Fruit fly (Drosophila melanogaster) whole organism, embryonic: Measurements from ENCODE around the gene CG33986.

Experiments used
- Abd-B ChIP-seq: fragments of 200-800 bp; sonication (Bioruptor generic); optimal IDR thresholded peaks from 2 replicates; lab custom pipeline; 2018; ENCODE audit warnings: missing biosample characterization, mild to moderate bottlenecking, missing genetic modification characterization, moderate library complexity
- BEAF-32 ChIP-seq: fragments of 200-800 bp; sonication (Bioruptor generic); optimal IDR thresholded peaks from 3 replicates; lab custom pipeline; 2017; ENCODE audit warnings: missing biosample characterization, missing genetic modification characterization, mild to moderate bottlenecking, moderate library complexity, missing genetic modification reagents
- BtbVII ChIP-seq: fragments of 200-800 bp; sonication (Bioruptor generic); optimal IDR thresholded peaks from 3 replicates; lab custom pipeline; 2017; ENCODE audit warnings: missing biosample characterization, mild to moderate bottlenecking, missing genetic modification characterization
- Bteb2 ChIP-seq: fragments of 200-800 bp; sonication (Bioruptor generic); optimal IDR thresholded peaks from 2 replicates; lab custom pipeline; 2016; ENCODE audit warnings: missing biosample characterization, missing genetic modification characterization
- CG11093 ChIP-seq: fragments of 200-800 bp; sonication (Bioruptor generic); IDR thresholded peaks from 3 replicates; pipeline ENCODE4 v1.3.6; 2022; ENCODE audit warnings: missing biosample characterization, missing genetic modification characterization
- CG12744 ChIP-seq: fragments of 200-800 bp; sonication (Bioruptor generic); optimal IDR thresholded peaks from 2 replicates; lab custom pipeline; 2016; ENCODE audit warnings: missing biosample characterization, missing genetic modification characterization
- CG12769 ChIP-seq: fragments of 200-800 bp; sonication (Bioruptor generic); optimal IDR thresholded peaks from 2 replicates; lab custom pipeline; 2019; ENCODE audit warnings: missing biosample characterization, mild to moderate bottlenecking, missing genetic modification characterization, moderate library complexity
- CG13287 ChIP-seq: fragments of 200-800 bp; sonication (Bioruptor generic); IDR thresholded peaks from 2 replicates; pipeline ENCODE4 v1.3.6; 2022; ENCODE audit warnings: missing biosample characterization, missing genetic modification characterization; ENCODE audit not compliant: partially characterized antibody
- CG16779 ChIP-seq: fragments of 200-800 bp; sonication (Bioruptor generic); IDR thresholded peaks from 2 replicates; pipeline ENCODE4 v1.3.6; 2022; ENCODE audit warnings: missing biosample characterization, missing genetic modification characterization
- CG16815 ChIP-seq: fragments of 200-800 bp; sonication (Bioruptor generic); optimal IDR thresholded peaks from 3 replicates; lab custom pipeline; 2017; ENCODE audit warnings: missing biosample characterization, mild to moderate bottlenecking, missing genetic modification characterization
- CG17328 ChIP-seq: fragments of 200-800 bp; sonication (Bioruptor generic); IDR thresholded peaks from 2 replicates; pipeline ENCODE4 v1.3.6; 2022; ENCODE audit warnings: missing biosample characterization, missing genetic modification characterization
- CG17361 ChIP-seq: fragments of 200-800 bp; sonication (Bioruptor generic); IDR thresholded peaks from 3 replicates; pipeline ENCODE4 v1.3.6; 2022; ENCODE audit warnings: missing biosample characterization, missing genetic modification characterization
- CG33213 ChIP-seq: fragments of 200-800 bp; sonication (Bioruptor generic); optimal IDR thresholded peaks from 3 replicates; lab custom pipeline; 2016; ENCODE audit warnings: missing biosample characterization, missing genetic modification characterization
- CG4617 ChIP-seq: fragments of 200-800 bp; sonication (Bioruptor generic); optimal IDR thresholded peaks from 3 replicates; lab custom pipeline; 2016; ENCODE audit warnings: missing biosample characterization, missing genetic modification characterization, borderline replicate concordance
- CG7745 ChIP-seq: fragments of 200-800 bp; sonication (Bioruptor generic); optimal IDR thresholded peaks from 2 replicates; lab custom pipeline; 2018; ENCODE audit warnings: missing biosample characterization, mild to moderate bottlenecking, missing genetic modification characterization, moderate library complexity
- CG7963 ChIP-seq: fragments of 200-800 bp; sonication (Bioruptor generic); IDR thresholded peaks from 3 replicates; pipeline ENCODE4 v1.3.6; 2022; ENCODE audit warnings: missing biosample characterization, missing genetic modification characterization; ENCODE audit not compliant: partially characterized antibody
- CG8944 ChIP-seq: fragments of 200-800 bp; sonication (Bioruptor generic); optimal IDR thresholded peaks from 3 replicates; lab custom pipeline; 2016; ENCODE audit warnings: missing biosample characterization, missing genetic modification characterization
- CTCF ChIP-seq: fragments of 200-800 bp; sonication (Bioruptor generic); optimal IDR thresholded peaks from 2 replicates; lab custom pipeline; 2017; ENCODE audit warnings: missing biosample characterization, mild to moderate bottlenecking, missing genetic modification characterization, moderate library complexity
- Dbx ChIP-seq: fragments of 200-800 bp; sonication (Bioruptor generic); IDR thresholded peaks from 3 replicates; pipeline ENCODE4 v1.3.6; 2022; ENCODE audit warnings: missing biosample characterization, missing genetic modification characterization
- Fer2 ChIP-seq: fragments of 200-800 bp; sonication (Bioruptor generic); optimal IDR thresholded peaks from 2 replicates; lab custom pipeline; 2018; ENCODE audit warnings: missing biosample characterization, mild to moderate bottlenecking, missing genetic modification characterization, moderate library complexity
- HHEX ChIP-seq: fragments of 200-800 bp; sonication (Bioruptor generic); optimal IDR thresholded peaks from 3 replicates; lab custom pipeline; 2017; ENCODE audit warnings: missing biosample characterization, mild to moderate bottlenecking, missing genetic modification characterization, missing genetic modification reagents
- Hr78 ChIP-seq, 2 experiments: fragments of 200-800 bp in 1 of 2; fragments of >200 bp in 1 of 2; sonication (Bioruptor generic) in 1 of 2; optimal IDR thresholded peaks; 2 replicates each; lab custom pipeline; 2017 to 2019; ENCODE audit warnings: missing biosample characterization in 2 of 2, missing genetic modification characterization in 2 of 2, mild to moderate bottlenecking in 1 of 2, moderate library complexity in 1 of 2
- Jarid2 ChIP-seq: fragments of 200-800 bp; sonication (Bioruptor generic); optimal IDR thresholded peaks from 3 replicates; lab custom pipeline; 2017; ENCODE audit warnings: mild to moderate bottlenecking, missing biosample characterization, missing genetic modification reagents, missing genetic modification characterization
- Max ChIP-seq: fragments of 200-800 bp; sonication (Bioruptor generic); optimal IDR thresholded peaks from 2 replicates; lab custom pipeline; 2016; ENCODE audit warnings: missing biosample characterization, mild to moderate bottlenecking, missing genetic modification characterization
- Neu2 ChIP-seq: fragments of 200-800 bp; sonication (Bioruptor generic); optimal IDR thresholded peaks from 3 replicates; lab custom pipeline; 2016; ENCODE audit warnings: missing biosample characterization, missing genetic modification characterization, borderline replicate concordance
- Sox102F ChIP-seq: fragments of 200-800 bp; sonication (Bioruptor generic); optimal IDR thresholded peaks from 2 replicates; lab custom pipeline; 2018; ENCODE audit warnings: missing biosample characterization, mild to moderate bottlenecking, missing genetic modification characterization, moderate library complexity
- Stat92E ChIP-seq, 3 experiments: fragments of >200 bp in 2 of 3; fragments of 200-800 bp in 1 of 3; sonication (Bioruptor generic) in 1 of 3; optimal IDR thresholded peaks; 2 replicates each; lab custom pipeline; 2017 to 2019; ENCODE audit warnings: missing biosample characterization in 3 of 3, missing genetic modification characterization in 3 of 3, mild to moderate bottlenecking in 1 of 3, moderate library complexity in 1 of 3
- ac ChIP-seq: fragments of 200-800 bp; sonication (Bioruptor generic); optimal IDR thresholded peaks from 3 replicates; lab custom pipeline; 2017; ENCODE audit warnings: missing biosample characterization, mild to moderate bottlenecking, missing genetic modification characterization
- ap ChIP-seq: fragments of 200-800 bp; sonication (Bioruptor generic); IDR thresholded peaks from 2 replicates; pipeline ENCODE4 v1.3.6; 2022; ENCODE audit warnings: missing biosample characterization, missing genetic modification characterization
- bsh ChIP-seq, 2 experiments: fragments of 200-800 bp; sonication (Bioruptor generic); optimal IDR thresholded peaks; 2 replicates each; lab custom pipeline; 2017 to 2018; ENCODE audit warnings: mild to moderate bottlenecking in 2 of 2, missing biosample characterization in 2 of 2, missing genetic modification characterization in 2 of 2, moderate library complexity in 1 of 2
- btn ChIP-seq: fragments of 200-800 bp; sonication (Bioruptor generic); optimal IDR thresholded peaks from 2 replicates; lab custom pipeline; 2016; ENCODE audit warnings: missing biosample characterization, missing genetic modification characterization
- cad ChIP-seq: fragments of >200 bp; optimal IDR thresholded peaks from 2 replicates; lab custom pipeline; 2017; ENCODE audit warnings: missing biosample characterization, missing genetic modification characterization
- chinmo ChIP-seq: fragments of 200-800 bp; sonication (Bioruptor generic); IDR thresholded peaks from 4 replicates; pipeline ENCODE4 v1.3.6; 2022; ENCODE audit warnings: missing biosample characterization, missing genetic modification characterization; ENCODE audit not compliant: partially characterized antibody
- eve ChIP-seq, 2 experiments: fragments of >200 bp; optimal IDR thresholded peaks; 2 replicates each; lab custom pipeline; 2017; ENCODE audit warnings: missing biosample characterization in 2 of 2, missing genetic modification characterization in 2 of 2
- eyg ChIP-seq: fragments of 200-800 bp; sonication (Bioruptor generic); optimal IDR thresholded peaks from 3 replicates; lab custom pipeline; 2016; ENCODE audit warnings: missing biosample characterization, missing genetic modification characterization
- fd102C ChIP-seq: fragments of 200-800 bp; sonication (Bioruptor generic); optimal IDR thresholded peaks from 2 replicates; lab custom pipeline; 2018; ENCODE audit warnings: missing biosample characterization, mild to moderate bottlenecking, missing genetic modification characterization, moderate library complexity
- fd96Cb ChIP-seq: fragments of 200-800 bp; sonication (Bioruptor generic); optimal IDR thresholded peaks from 2 replicates; lab custom pipeline; 2018; ENCODE audit warnings: missing biosample characterization, mild to moderate bottlenecking, missing genetic modification characterization, moderate library complexity
- hb ChIP-seq: fragments of 200-800 bp; sonication (Bioruptor generic); IDR thresholded peaks from 3 replicates; pipeline ENCODE4 v1.3.6; 2022; ENCODE audit warnings: missing biosample characterization, missing genetic modification characterization; ENCODE audit not compliant: partially characterized antibody
- lilli ChIP-seq: fragments of 200-800 bp; sonication (Bioruptor generic); optimal IDR thresholded peaks from 3 replicates; lab custom pipeline; 2016; ENCODE audit warnings: missing biosample characterization, missing genetic modification characterization
- mam ChIP-seq: fragments of 200-800 bp; sonication (Bioruptor generic); optimal IDR thresholded peaks from 3 replicates; lab custom pipeline; 2016; ENCODE audit warnings: missing biosample characterization, missing genetic modification characterization
- odd ChIP-seq: fragments of 200-800 bp; sonication (Bioruptor generic); optimal IDR thresholded peaks from 2 replicates; lab custom pipeline; 2017; ENCODE audit warnings: missing biosample characterization, mild to moderate bottlenecking, missing genetic modification characterization
- pfk ChIP-seq: fragments of 200-800 bp; sonication (Bioruptor generic); optimal IDR thresholded peaks from 2 replicates; lab custom pipeline; 2018; ENCODE audit warnings: missing biosample characterization, mild to moderate bottlenecking, missing genetic modification characterization, moderate library complexity
- salm ChIP-seq: fragments of 200-800 bp; sonication (Bioruptor generic); optimal IDR thresholded peaks from 2 replicates; lab custom pipeline; 2018; ENCODE audit warnings: missing biosample characterization, mild to moderate bottlenecking, missing genetic modification characterization
- sna ChIP-seq: fragments of 200-800 bp; sonication (Bioruptor generic); IDR thresholded peaks from 2 replicates; pipeline ENCODE4 v1.3.6; 2022; ENCODE audit warnings: missing biosample characterization, missing genetic modification characterization; ENCODE audit not compliant: partially characterized antibody
- ssp ChIP-seq: fragments of 200-800 bp; sonication (Bioruptor generic); IDR thresholded peaks from 2 replicates; pipeline ENCODE4 v1.3.6; 2022; ENCODE audit warnings: missing biosample characterization, missing genetic modification characterization
- stwl ChIP-seq: fragments of 200-800 bp; sonication (Bioruptor generic); optimal IDR thresholded peaks from 3 replicates; lab custom pipeline; 2018; ENCODE audit warnings: missing biosample characterization, mild to moderate bottlenecking, missing genetic modification characterization, moderate library complexity
- ttk ChIP-seq: fragments of 200-800 bp; sonication (Bioruptor generic); IDR thresholded peaks from 2 replicates; pipeline ENCODE4 v2.1.2; 2022; ENCODE audit warnings: missing biosample characterization, missing genetic modification characterization
- twi ChIP-seq: fragments of 200-800 bp; optimal IDR thresholded peaks from 2 replicates; lab custom pipeline; 2019; ENCODE audit warnings: missing biosample characterization, mild to moderate bottlenecking, missing genetic modification characterization, moderate library complexity
- zen ChIP-seq: fragments of 200-800 bp; sonication (Bioruptor generic); optimal IDR thresholded peaks from 3 replicates; lab custom pipeline; 2018; ENCODE audit warnings: missing biosample characterization, mild to moderate bottlenecking, missing genetic modification characterization, moderate library complexity

The CG33986 gene

DNA sequence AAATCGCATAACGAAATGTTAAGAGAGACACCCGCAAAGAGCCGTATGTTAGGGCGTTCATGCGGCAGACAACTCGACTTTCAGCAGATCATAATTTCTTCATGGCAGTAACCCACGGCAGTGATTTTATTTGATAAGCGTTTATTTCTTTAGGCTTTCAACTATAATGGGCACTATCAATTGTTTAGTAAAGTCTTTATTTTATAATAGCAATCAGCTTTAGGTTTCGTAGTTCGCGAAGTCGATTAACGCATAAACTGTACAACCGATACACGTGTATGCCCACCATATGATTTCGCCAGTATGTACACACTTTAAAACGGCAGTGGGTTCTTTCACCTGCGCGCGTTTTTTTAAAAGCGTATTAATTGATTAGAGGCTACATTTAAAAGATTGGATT is 16.8 kb downstream of the CG33986 start, which contains the start of gene CG7841 (continued):
- peak; percentile 91 for TF ChIP-seq Neu2 (GFP tag; lab: Kevin White, UChicago)
- TF ChIP-seq fd96Cb (tag; lab: Kevin White, UChicago), result peak; percentile 96
- TF ChIP-seq ac, result peak; percentile 95
- peak; percentile 94 for TF ChIP-seq ttk (GFP tag; lab: Robert Waterston, UW)
- peak; percentile 96 for TF ChIP-seq CG17361 (GFP tag; lab: Robert Waterston, UW)
- peak; percentile 79; the same call in 2 of the 3 replicates for TF ChIP-seq CG11093 (GFP tag; lab: Robert Waterston, UW)
- peak; percentile 96 for TF ChIP-seq Fer2
- peak; percentile 96 for TF ChIP-seq twi (tag; lab: Kevin White, UChicago)
- TF ChIP-seq sna (GFP tag; lab: Robert Waterston, UW), result no peak
- peak; percentile 93 for TF ChIP-seq CG8944 (GFP tag; lab: Kevin White, UChicago)
- TF ChIP-seq HHEX (GFP tag; lab: Kevin White, UChicago), result peak; percentile 98
- peak; percentile 98 for TF ChIP-seq CG17328 (GFP tag; lab: Robert Waterston, UW)
- peak; percentile 95 for TF ChIP-seq Dbx (GFP tag; lab: Robert Waterston, UW)
- peak; percentile 98 for TF ChIP-seq salm (tag; lab: Kevin White, UChicago)
- no peak for TF ChIP-seq hb (GFP tag; lab: Robert Waterston, UW)
- peak; percentile 94 for TF ChIP-seq btn
- peak; percentile 87 for TF ChIP-seq CG16815 (GFP tag; lab: Kevin White, UChicago)
- peak; percentile 82 for TF ChIP-seq CG4617 (GFP tag; lab: Kevin White, UChicago)
- no peak for TF ChIP-seq eve (GFP tag; optimal IDR thresholded peaks at IDR 0.05; lab: Kevin White, UChicago)
- peak; percentile 42; the same call in 1 of the 2 replicates for TF ChIP-seq CG13287 (GFP tag; lab: Robert Waterston, UW)
- no peak for TF ChIP-seq chinmo (GFP tag; lab: Robert Waterston, UW)
- peak; percentile 99 for TF ChIP-seq odd
- peak; percentile 77 for TF ChIP-seq CG7745
- TF ChIP-seq CG16779 (GFP tag; lab: Robert Waterston, UW), result peak; percentile 93
- peak; percentile 97 for TF ChIP-seq Bteb2 (GFP tag; lab: Kevin White, UChicago)
- TF ChIP-seq eyg, result peak; percentile 97
- peak in 1 of 3 experiments; percentile 95 for TF ChIP-seq Stat92E (GFP tag; optimal IDR thresholded peaks at IDR 0.05; lab: Kevin White, UChicago)
- TF ChIP-seq ssp, result no peak
- peak; percentile 97 for TF ChIP-seq CG33213 (GFP tag; lab: Kevin White, UChicago)
- TF ChIP-seq lilli (GFP tag; lab: Kevin White, UChicago), result peak; percentile 98
- peak; percentile 78 for TF ChIP-seq stwl
- no peak for TF ChIP-seq CG7963 (GFP tag; lab: Robert Waterston, UW)
- peak; percentile 98 for TF ChIP-seq Max (GFP tag; lab: Kevin White, UChicago)
- peak; percentile 98 for TF ChIP-seq CG12769 (tag; lab: Kevin White, UChicago)
- TF ChIP-seq CTCF (GFP tag; lab: Kevin White, UChicago), result peak; percentile 71
- TF ChIP-seq pfk (GFP tag; lab: Kevin White, UChicago), result peak; percentile 81
- peak; percentile 94 for TF ChIP-seq fd102C (GFP tag; lab: Kevin White, UChicago)
- peak; percentile 99 for TF ChIP-seq BtbVII
- TF ChIP-seq Hr78 (GFP tag; optimal IDR thresholded peaks at IDR 0.05; lab: Kevin White, UChicago), result peak in 1 of 2 experiments; percentile 90
- TF ChIP-seq bsh (GFP tag; optimal IDR thresholded peaks at IDR 0.05; lab: Kevin White, UChicago), result peak; percentile 96 to 99
- TF ChIP-seq Abd-B (GFP tag; lab: Kevin White, UChicago), result peak; percentile 89
- TF ChIP-seq BEAF-32 (GFP tag; lab: Kevin White, UChicago), result peak; percentile 29
- peak; percentile 91 for TF ChIP-seq zen (tag; lab: Kevin White, UChicago)
- TF ChIP-seq CG12744, result peak; percentile 97
- TF ChIP-seq cad (GFP tag; lab: Kevin White, UChicago), result no peak
- peak; percentile 94; the same call in 1 of the 2 replicates for TF ChIP-seq ap (GFP tag; lab: Robert Waterston, UW)
- TF ChIP-seq Jarid2, result peak; percentile 88
- TF ChIP-seq Sox102F (GFP tag; lab: Kevin White, UChicago), result peak; percentile 97
- TF ChIP-seq mam, result peak; percentile 96
